Fruit fly (Drosophila melanogaster): ENCODE measurements around the gene CG3862.

The CG3862 gene

DNA sequence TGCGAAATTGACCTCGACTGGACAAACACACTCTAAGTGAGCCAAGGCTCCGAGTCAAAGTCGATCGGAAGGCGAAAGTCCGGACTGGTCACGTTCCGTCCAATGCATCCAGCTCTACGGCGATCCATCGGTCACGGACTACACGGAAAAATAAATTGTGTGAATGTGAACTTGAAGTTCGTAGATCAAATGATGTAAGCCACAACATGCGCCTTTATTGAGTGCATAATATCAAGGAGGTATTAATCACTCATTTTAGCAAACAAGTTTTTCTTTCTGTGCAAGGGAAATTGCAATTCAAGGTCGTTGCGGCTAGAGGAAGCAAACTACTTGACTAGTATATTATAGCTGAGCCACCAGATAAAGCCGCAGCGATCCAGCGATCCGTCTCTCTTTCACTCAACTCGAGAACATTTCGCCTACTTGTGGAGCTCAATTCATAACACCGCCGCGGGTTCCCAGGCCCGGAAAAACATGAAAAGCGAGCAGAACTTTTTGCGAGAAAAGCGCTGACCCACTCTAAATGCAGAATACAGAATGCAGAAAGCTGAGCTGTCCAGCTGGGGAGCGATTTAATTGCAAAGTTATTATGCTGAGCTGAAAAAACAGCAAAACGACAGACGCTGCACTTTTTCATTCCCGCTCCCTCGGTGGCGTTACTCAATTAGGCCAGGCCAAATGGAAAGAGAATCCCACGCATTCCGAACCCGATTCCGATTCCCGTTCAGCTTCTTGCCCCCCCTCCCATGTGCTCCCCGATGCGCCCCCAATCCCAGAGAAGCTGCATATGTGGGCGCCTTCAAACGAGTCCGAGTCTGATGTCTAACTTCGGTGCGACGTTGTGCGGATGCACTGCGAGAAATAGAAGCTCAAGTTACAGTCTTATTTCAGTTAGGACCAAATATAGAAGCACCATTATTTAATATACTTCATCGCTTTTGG, 18.5 kb upstream of the CG3862 start (continued):
- TF ChIP-seq CG10669 (GFP tag; optimal IDR thresholded peaks at IDR 0.05) (peak; percentile 53), esn (GFP tag; optimal IDR thresholded peaks at IDR 0.05) (no peak), pdm3 (GFP tag; optimal IDR thresholded peaks at IDR 0.05) (peak; percentile 22), CG11902 (GFP tag; optimal IDR thresholded peaks at IDR 0.05) (no peak), CG15336 (GFP tag; IDR thresholded peaks at IDR 0.05) (peak; percentile 49), CG6808 (GFP tag; optimal IDR thresholded peaks at IDR 0.05) (peak; percentile 34), Eip75B (GFP tag; optimal IDR thresholded peaks at IDR 0.05) (peak; percentile 23), fkh (GFP tag; optimal IDR thresholded peaks at IDR 0.05) (no peak), CG6854 (GFP tag; optimal IDR thresholded peaks at IDR 0.05) (peak; percentile 16), fd85E (GFP tag; optimal IDR thresholded peaks at IDR 0.05) (no peak), CG6276 (GFP tag; optimal IDR thresholded peaks at IDR 0.05) (no peak), OdsH (GFP tag; optimal IDR thresholded peaks at IDR 0.05) (no peak), Sox15 (GFP tag; optimal IDR thresholded peaks at IDR 0.05) (no peak), CG34406 (GFP tag; optimal IDR thresholded peaks at IDR 0.05) (no peak), CG9139 (GFP tag; optimal IDR thresholded peaks at IDR 0.05) (no peak), topi (GFP tag; optimal IDR thresholded peaks at IDR 0.05) (peak; percentile 17), dac (GFP tag; optimal IDR thresholded peaks at IDR 0.05) (peak; percentile 11), CG1621 (tag; optimal IDR thresholded peaks at IDR 0.05) (peak; percentile 45), Smox (GFP tag; optimal IDR thresholded peaks at IDR 0.05) (no peak), ss (GFP tag; optimal IDR thresholded peaks at IDR 0.05) (no peak), cyc (GFP tag; optimal IDR thresholded peaks at IDR 0.05) (no peak), CG8632 (GFP tag; optimal IDR thresholded peaks at IDR 0.05) (no peak)

DNA sequence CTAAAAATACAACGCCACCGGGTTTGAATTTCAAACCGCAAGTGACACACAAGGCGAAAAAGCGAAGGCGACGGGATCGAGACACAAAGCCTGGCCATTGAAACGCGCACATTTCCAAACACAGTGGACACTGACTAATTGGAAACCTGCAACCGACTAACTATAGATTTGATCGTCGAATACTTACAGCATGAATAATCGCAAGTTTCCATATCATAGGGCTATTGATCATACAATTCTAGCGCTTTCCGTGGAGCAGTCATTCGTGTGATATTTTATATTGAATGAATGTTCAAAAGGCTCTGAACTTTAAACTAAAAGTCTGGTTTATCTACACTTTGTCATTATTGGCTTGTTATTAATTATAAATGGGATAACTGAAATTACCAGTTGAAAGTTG, 17.6 kb upstream of the CG3862 start:
- TF ChIP-seq CG31627 (GFP tag; optimal IDR thresholded peaks at IDR 0.05) (peak; percentile 40), CG6854 (GFP tag; optimal IDR thresholded peaks at IDR 0.05) (no peak), CG11762 (GFP tag; optimal IDR thresholded peaks at IDR 0.05; ENCODE audit: insufficient read depth) (no peak), CG6276 (GFP tag; optimal IDR thresholded peaks at IDR 0.05) (peak; percentile 7), pdm3 (GFP tag; optimal IDR thresholded peaks at IDR 0.05) (peak; percentile 30), net (GFP tag; optimal IDR thresholded peaks at IDR 0.05) (no peak), Ets96B (tag; optimal IDR thresholded peaks at IDR 0.05) (no peak), Eip93F (GFP tag; optimal IDR thresholded peaks at IDR 0.05) (no peak), CG6163 (GFP tag; IDR thresholded peaks at IDR 0.05) (no peak), Gug (GFP tag; IDR thresholded peaks at IDR 0.05) (no peak), Eip75B (GFP tag; optimal IDR thresholded peaks at IDR 0.05) (peak; percentile 30), CG6792 (GFP tag; optimal IDR thresholded peaks at IDR 0.05) (peak; percentile 18), salr (GFP tag; optimal IDR thresholded peaks at IDR 0.05) (no peak), topi (GFP tag; optimal IDR thresholded peaks at IDR 0.05) (peak; percentile 17), Eip78C (GFP tag) (peak; percentile 62), Ets21C (GFP tag; optimal IDR thresholded peaks at IDR 0.05) (peak; percentile 24), OdsH (GFP tag; optimal IDR thresholded peaks at IDR 0.05) (peak; percentile 36), CG11902 (GFP tag; optimal IDR thresholded peaks at IDR 0.05) (no peak), Blimp-1 (GFP tag; optimal IDR thresholded peaks at IDR 0.05) (peak; percentile 1), CG9139 (GFP tag; optimal IDR thresholded peaks at IDR 0.05) (no peak), cyc (GFP tag; optimal IDR thresholded peaks at IDR 0.05) (peak; percentile 7), CG8632 (GFP tag; optimal IDR thresholded peaks at IDR 0.05) (no peak), Hr39 (GFP tag; optimal IDR thresholded peaks at IDR 0.05) (peak; percentile 53), Lpt (GFP tag; optimal IDR thresholded peaks at IDR 0.05) (peak; percentile 3), ss (GFP tag; optimal IDR thresholded peaks at IDR 0.05) (no peak), esn (GFP tag; optimal IDR thresholded peaks at IDR 0.05) (peak; percentile 52), CG10669 (GFP tag; optimal IDR thresholded peaks at IDR 0.05) (no peak), vri (GFP tag; optimal IDR thresholded peaks at IDR 0.05) (peak; percentile 4), CG1621 (tag; optimal IDR thresholded peaks at IDR 0.05) (no peak), CG11294 (GFP tag; IDR thresholded peaks at IDR 0.05) (no peak), Sox102F (GFP tag; optimal IDR thresholded peaks at IDR 0.05) (peak; percentile 4), fd85E (GFP tag; optimal IDR thresholded peaks at IDR 0.05) (no peak), CG6808 (GFP tag; optimal IDR thresholded peaks at IDR 0.05) (no peak), CG8319 (GFP tag; optimal IDR thresholded peaks at IDR 0.05) (no peak), fkh (GFP tag; optimal IDR thresholded peaks at IDR 0.05) (no peak), CG4318 (GFP tag; optimal IDR thresholded peaks at IDR 0.05) (no peak), CG34406 (GFP tag; optimal IDR thresholded peaks at IDR 0.05) (no peak), svp (GFP tag) (no peak), Hr4 (GFP tag; optimal IDR thresholded peaks at IDR 0.05) (peak; percentile 39), eg (GFP tag; IDR thresholded peaks at IDR 0.05) (0 out of 3 replicates have a peak, but pooled peaks have one; percentile 11), CG10631 (GFP tag; optimal IDR thresholded peaks at IDR 0.05) (peak; percentile 4)

All from whole organism, prepupa.